Fruit fly (Drosophila melanogaster) whole organism, embryonic: ENCODE measurements around the gene Trf.

ENCODE experiments used
- ATbp ChIP-seq: fragments of 200-800 bp; sonication (Bioruptor generic); optimal IDR thresholded peaks from 2 replicates; lab custom pipeline; 2017; ENCODE audit warnings: missing biosample characterization, mild to moderate bottlenecking, missing genetic modification characterization, missing genetic modification reagents
- Adf1 ChIP-seq: fragments of 200-800 bp; sonication (Bioruptor generic); IDR thresholded peaks from 2 replicates; pipeline ENCODE4 v1.3.6; 2022; ENCODE audit warnings: missing biosample characterization, missing genetic modification characterization
- Antp ChIP-seq: fragments of 200-800 bp; sonication (Bioruptor generic); optimal IDR thresholded peaks from 3 replicates; lab custom pipeline; 2016; ENCODE audit warnings: missing biosample characterization, missing genetic modification characterization
- Asciz ChIP-seq: fragments of 200-800 bp; sonication (Bioruptor generic); optimal IDR thresholded peaks from 2 replicates; lab custom pipeline; 2017; ENCODE audit warnings: missing biosample characterization, mild to moderate bottlenecking, missing genetic modification characterization, missing genetic modification reagents
- CG10147 ChIP-seq: fragments of 200-800 bp; sonication (Bioruptor generic); optimal IDR thresholded peaks from 2 replicates; lab custom pipeline; 2019; ENCODE audit warnings: missing biosample characterization, mild to moderate bottlenecking, missing genetic modification characterization, moderate library complexity
- CG11093 ChIP-seq: fragments of 200-800 bp; sonication (Bioruptor generic); IDR thresholded peaks from 3 replicates; pipeline ENCODE4 v1.3.6; 2022; ENCODE audit warnings: missing biosample characterization, missing genetic modification characterization
- CG11456 ChIP-seq: fragments of 200-800 bp; sonication (Bioruptor generic); IDR thresholded peaks from 3 replicates; pipeline ENCODE4 v1.3.6; 2022; ENCODE audit warnings: missing biosample characterization, missing genetic modification characterization
- CG1233 ChIP-seq: fragments of 200-800 bp; sonication (Bioruptor generic); optimal IDR thresholded peaks from 4 replicates; lab custom pipeline; 2018; ENCODE audit warnings: missing biosample characterization, mild to moderate bottlenecking, missing genetic modification characterization
- CG12769 ChIP-seq: fragments of 200-800 bp; sonication (Bioruptor generic); optimal IDR thresholded peaks from 2 replicates; lab custom pipeline; 2019; ENCODE audit warnings: missing biosample characterization, mild to moderate bottlenecking, missing genetic modification characterization, moderate library complexity
- CG14710 ChIP-seq: fragments of 200-800 bp; sonication (Bioruptor generic); optimal IDR thresholded peaks from 3 replicates; lab custom pipeline; 2019; ENCODE audit warnings: missing biosample characterization, mild to moderate bottlenecking, missing genetic modification characterization, moderate library complexity
- CG14965 ChIP-seq: fragments of 200-800 bp; sonication (Bioruptor generic); optimal IDR thresholded peaks from 2 replicates; lab custom pipeline; 2016; ENCODE audit warnings: missing biosample characterization, missing genetic modification characterization, borderline replicate concordance
- CG15011 ChIP-seq: fragments of 200-800 bp; sonication (Bioruptor generic); optimal IDR thresholded peaks from 3 replicates; lab custom pipeline; 2018; ENCODE audit warnings: missing biosample characterization, mild to moderate bottlenecking, missing genetic modification characterization
- CG17328 ChIP-seq: fragments of 200-800 bp; sonication (Bioruptor generic); IDR thresholded peaks from 2 replicates; pipeline ENCODE4 v1.3.6; 2022; ENCODE audit warnings: missing biosample characterization, missing genetic modification characterization
- CG17359 ChIP-seq: fragments of 200-800 bp; sonication (Bioruptor generic); optimal IDR thresholded peaks from 3 replicates; lab custom pipeline; 2018; ENCODE audit warnings: missing biosample characterization, mild to moderate bottlenecking, missing genetic modification characterization, moderate library complexity
- CG18599 ChIP-seq: fragments of 200-800 bp; sonication (Bioruptor generic); optimal IDR thresholded peaks from 3 replicates; lab custom pipeline; 2017; ENCODE audit warnings: missing biosample characterization, missing genetic modification characterization, mild to moderate bottlenecking, moderate library complexity, missing genetic modification reagents
- CG31441 ChIP-seq: fragments of 200-800 bp; sonication (Bioruptor generic); IDR thresholded peaks from 2 replicates; pipeline ENCODE4 v1.3.6; 2022; ENCODE audit warnings: missing biosample characterization, missing genetic modification characterization
- CG4854 ChIP-seq: fragments of 200-800 bp; sonication (Bioruptor generic); optimal IDR thresholded peaks from 2 replicates; lab custom pipeline; 2016; ENCODE audit warnings: missing biosample characterization, missing genetic modification characterization, inconsistent platforms
- CG6689 ChIP-seq: fragments of 200-800 bp; sonication (Bioruptor generic); IDR thresholded peaks from 2 replicates; pipeline ENCODE4 v1.3.6; 2022; ENCODE audit warnings: missing biosample characterization, missing genetic modification characterization
- CG7271 ChIP-seq: fragments of 200-800 bp; sonication (Bioruptor generic); optimal IDR thresholded peaks from 2 replicates; lab custom pipeline; 2018; ENCODE audit warnings: missing biosample characterization, mild to moderate bottlenecking, missing genetic modification characterization, moderate library complexity
- CG7928 ChIP-seq: fragments of 200-800 bp; sonication (Bioruptor generic); optimal IDR thresholded peaks from 2 replicates; lab custom pipeline; 2017; ENCODE audit warnings: missing biosample characterization, mild to moderate bottlenecking, missing genetic modification characterization
- CG9215 ChIP-seq: fragments of 200-800 bp; sonication (Bioruptor generic); IDR thresholded peaks from 2 replicates; pipeline ENCODE4 v1.3.6; 2022; ENCODE audit warnings: missing biosample characterization, missing genetic modification characterization
- CkIIα-i1 ChIP-seq: fragments of 200-800 bp; sonication (Bioruptor generic); IDR thresholded peaks from 2 replicates; pipeline ENCODE4 v1.3.6; 2022; ENCODE audit warnings: missing biosample characterization, missing genetic modification characterization
- Dad ChIP-seq: fragments of 200-800 bp; sonication (Bioruptor generic); optimal IDR thresholded peaks from 3 replicates; lab custom pipeline; 2016; ENCODE audit warnings: missing biosample characterization, missing genetic modification characterization
- Dll ChIP-seq: fragments of 200-800 bp; sonication (Bioruptor generic); IDR thresholded peaks from 4 replicates; pipeline ENCODE4 v1.3.6; 2022; ENCODE audit warnings: missing biosample characterization, missing genetic modification characterization; ENCODE audit not compliant: partially characterized antibody
- E2f1 ChIP-seq: fragments of 200-800 bp; sonication (Bioruptor generic); IDR thresholded peaks from 2 replicates; pipeline ENCODE4 v1.3.6; 2022; ENCODE audit warnings: missing biosample characterization, missing genetic modification characterization
- E2f2 ChIP-seq: fragments of 200-800 bp; sonication (Bioruptor generic); IDR thresholded peaks from 2 replicates; pipeline ENCODE4 v1.3.6; 2022; ENCODE audit warnings: missing biosample characterization, missing genetic modification characterization
- Ets97D ChIP-seq: fragments of 200-800 bp; sonication (Bioruptor generic); optimal IDR thresholded peaks from 3 replicates; lab custom pipeline; 2016; ENCODE audit warnings: missing biosample characterization, missing genetic modification characterization
- H2.0 ChIP-seq: fragments of 200-800 bp; sonication (Bioruptor generic); IDR thresholded peaks from 2 replicates; pipeline ENCODE4 v1.3.6; 2022; ENCODE audit warnings: missing biosample characterization, missing genetic modification characterization
- HLH4C ChIP-seq: fragments of 200-800 bp; sonication (Bioruptor generic); IDR thresholded peaks from 3 replicates; pipeline ENCODE4 v1.3.6; 2022; ENCODE audit warnings: missing biosample characterization, missing genetic modification characterization; ENCODE audit not compliant: partially characterized antibody
- Hr78 ChIP-seq, 2 experiments: fragments of 200-800 bp in 1 of 2; fragments of >200 bp in 1 of 2; sonication (Bioruptor generic) in 1 of 2; optimal IDR thresholded peaks; 2 replicates each; lab custom pipeline; 2017 to 2019; ENCODE audit warnings: missing biosample characterization in 2 of 2, missing genetic modification characterization in 2 of 2, mild to moderate bottlenecking in 1 of 2, moderate library complexity in 1 of 2
- Pdp1 ChIP-seq, 2 experiments: fragments of 200-800 bp; sonication (Bioruptor generic); optimal IDR thresholded peaks; 3 replicates each; lab custom pipeline; 2016; ENCODE audit warnings: missing biosample characterization in 2 of 2, missing genetic modification characterization in 2 of 2, mild to moderate bottlenecking in 1 of 2, moderate library complexity in 1 of 2
- Poxn ChIP-seq: fragments of 200-800 bp; sonication (Bioruptor generic); IDR thresholded peaks from 2 replicates; pipeline ENCODE4 v1.3.6; 2022; ENCODE audit warnings: missing biosample characterization, missing genetic modification characterization
- Rfx ChIP-seq: fragments of 200-800 bp; sonication (Bioruptor generic); IDR thresholded peaks from 2 replicates; pipeline ENCODE4 v1.3.6; 2022; ENCODE audit warnings: missing biosample characterization, missing genetic modification characterization
- Xbp1 ChIP-seq: fragments of 200-800 bp; sonication (Bioruptor generic); optimal IDR thresholded peaks from 3 replicates; lab custom pipeline; 2016; ENCODE audit warnings: missing biosample characterization, mild to moderate bottlenecking, missing genetic modification characterization
- YL-1 ChIP-seq: fragments of 200-800 bp; sonication (Bioruptor generic); optimal IDR thresholded peaks from 3 replicates; lab custom pipeline; 2017; ENCODE audit warnings: missing biosample characterization, mild to moderate bottlenecking, missing genetic modification characterization
- ac ChIP-seq: fragments of 200-800 bp; sonication (Bioruptor generic); optimal IDR thresholded peaks from 3 replicates; lab custom pipeline; 2017; ENCODE audit warnings: missing biosample characterization, mild to moderate bottlenecking, missing genetic modification characterization
- aop ChIP-seq: fragments of 200-800 bp; sonication (Bioruptor generic); IDR thresholded peaks from 2 replicates; pipeline ENCODE4 v1.3.6; 2022; ENCODE audit warnings: missing biosample characterization, missing genetic modification characterization
- ato ChIP-seq: fragments of 200-800 bp; sonication (Bioruptor generic); IDR thresholded peaks from 2 replicates; pipeline ENCODE4 v1.3.6; 2022; ENCODE audit warnings: missing biosample characterization, missing genetic modification characterization; ENCODE audit not compliant: partially characterized antibody
- bsh ChIP-seq, 2 experiments: fragments of 200-800 bp; sonication (Bioruptor generic); optimal IDR thresholded peaks; 2 replicates each; lab custom pipeline; 2017 to 2018; ENCODE audit warnings: mild to moderate bottlenecking in 2 of 2, missing biosample characterization in 2 of 2, missing genetic modification characterization in 2 of 2, moderate library complexity in 1 of 2
- cwo ChIP-seq: fragments of 200-800 bp; sonication (Bioruptor generic); optimal IDR thresholded peaks from 3 replicates; lab custom pipeline; 2017; ENCODE audit warnings: missing biosample characterization, missing genetic modification characterization, mild to moderate bottlenecking, moderate library complexity, missing genetic modification reagents
- lbe ChIP-seq: fragments of 200-800 bp; sonication (Bioruptor generic); optimal IDR thresholded peaks from 2 replicates; lab custom pipeline; 2016; ENCODE audit warnings: missing biosample characterization, mild to moderate bottlenecking, missing genetic modification characterization
- pho ChIP-seq: fragments of 200-800 bp; sonication (Bioruptor generic); optimal IDR thresholded peaks from 2 replicates; lab custom pipeline; 2016; ENCODE audit warnings: missing biosample characterization, missing genetic modification characterization
- pita ChIP-seq: fragments of 200-800 bp; sonication (Bioruptor generic); optimal IDR thresholded peaks from 2 replicates; lab custom pipeline; 2017; ENCODE audit warnings: missing biosample characterization, mild to moderate bottlenecking, missing genetic modification characterization
- row ChIP-seq: fragments of 200-800 bp; sonication (Bioruptor generic); IDR thresholded peaks from 3 replicates; pipeline ENCODE4 v1.3.6; 2022; ENCODE audit warnings: missing biosample characterization, missing genetic modification characterization
- run ChIP-seq: fragments of 200-800 bp; sonication (Bioruptor generic); optimal IDR thresholded peaks from 3 replicates; lab custom pipeline; 2018; ENCODE audit warnings: missing biosample characterization, mild to moderate bottlenecking, missing genetic modification characterization
- tna ChIP-seq: fragments of 200-800 bp; sonication (Bioruptor generic); IDR thresholded peaks from 2 replicates; pipeline ENCODE4 v1.3.6; 2022; ENCODE audit warnings: missing biosample characterization, missing genetic modification characterization; ENCODE audit not compliant: partially characterized antibody
- zen ChIP-seq: fragments of 200-800 bp; sonication (Bioruptor generic); optimal IDR thresholded peaks from 3 replicates; lab custom pipeline; 2018; ENCODE audit warnings: missing biosample characterization, mild to moderate bottlenecking, missing genetic modification characterization, moderate library complexity
- zen2 ChIP-seq: fragments of 200-800 bp; sonication (Bioruptor generic); IDR thresholded peaks from 3 replicates; pipeline ENCODE4 v1.3.6; 2022; ENCODE audit warnings: missing biosample characterization, missing genetic modification characterization; ENCODE audit not compliant: partially characterized antibody
- zf30C ChIP-seq: fragments of 200-800 bp; sonication (Bioruptor generic); optimal IDR thresholded peaks from 3 replicates; lab custom pipeline; 2018; ENCODE audit warnings: missing biosample characterization, mild to moderate bottlenecking, missing genetic modification characterization

Gene Trf

DNA sequence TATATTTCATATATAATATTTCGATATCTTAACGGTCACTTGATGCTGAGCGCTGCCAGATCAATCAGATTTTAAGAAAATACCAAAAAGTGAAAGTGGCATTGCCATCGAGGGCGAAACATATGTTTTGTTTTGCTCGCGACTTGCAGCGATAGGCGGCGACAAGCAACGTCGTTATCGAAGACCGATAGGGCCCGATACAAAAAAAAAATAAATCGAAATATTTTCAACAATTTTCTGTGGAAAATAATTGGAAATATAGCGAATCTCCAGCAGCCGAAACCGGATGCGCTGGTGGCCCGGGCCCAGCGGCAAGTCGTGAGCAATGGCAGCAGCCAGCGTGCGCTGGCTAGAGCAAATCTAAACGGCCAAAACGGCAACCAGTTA lies 29.4 kb upstream of the Trf start, which contains the start of gene Megf8 (continued):
- TF ChIP-seq Pdp1 (GFP tag; optimal IDR thresholded peaks at IDR 0.05; lab: Kevin White, UChicago) (no peak), ato (GFP tag; lab: Robert Waterston, UW) (peak; percentile 77), cwo (GFP tag; lab: Kevin White, UChicago) (no peak), CG1233 (GFP tag; lab: Kevin White, UChicago) (no peak), CG17328 (GFP tag; lab: Robert Waterston, UW) (no peak), CG12769 (no peak), pita (GFP tag; lab: Kevin White, UChicago) (no peak), zen2 (GFP tag; lab: Robert Waterston, UW) (peak; percentile 84), Adf1 (GFP tag; lab: Robert Waterston, UW) (no peak), CG11093 (GFP tag; lab: Robert Waterston, UW) (no peak), lbe (GFP tag; lab: Kevin White, UChicago) (no peak), YL-1 (peak; percentile 73), Poxn (GFP tag; lab: Robert Waterston, UW) (no peak), Dad (no peak), CG18599 (GFP tag; lab: Kevin White, UChicago) (no peak), Asciz (GFP tag; lab: Kevin White, UChicago) (no peak), CG7928 (GFP tag; lab: Kevin White, UChicago) (no peak), CG31441 (GFP tag; lab: Robert Waterston, UW) (no peak), CG14710 (tag; lab: Kevin White, UChicago) (no peak), pho (GFP tag; lab: Kevin White, UChicago) (no peak), aop (GFP tag; lab: Robert Waterston, UW) (no peak), ATbp (GFP tag; lab: Kevin White, UChicago) (no peak), CG9215 (GFP tag; lab: Robert Waterston, UW) (peak; percentile 85), Xbp1 (no peak), tna (peak; percentile 72), Hr78 (GFP tag; optimal IDR thresholded peaks at IDR 0.05; lab: Kevin White, UChicago) (no peak), ac (GFP tag; lab: Kevin White, UChicago) (no peak), Ets97D (GFP tag; lab: Kevin White, UChicago) (no peak), CG14965 (GFP tag; lab: Kevin White, UChicago) (no peak), run (tag; lab: Kevin White, UChicago) (no peak), CG17359 (no peak), E2f2 (GFP tag; lab: Robert Waterston, UW) (no peak), CG10147 (GFP tag; lab: Kevin White, UChicago) (no peak)

DNA sequence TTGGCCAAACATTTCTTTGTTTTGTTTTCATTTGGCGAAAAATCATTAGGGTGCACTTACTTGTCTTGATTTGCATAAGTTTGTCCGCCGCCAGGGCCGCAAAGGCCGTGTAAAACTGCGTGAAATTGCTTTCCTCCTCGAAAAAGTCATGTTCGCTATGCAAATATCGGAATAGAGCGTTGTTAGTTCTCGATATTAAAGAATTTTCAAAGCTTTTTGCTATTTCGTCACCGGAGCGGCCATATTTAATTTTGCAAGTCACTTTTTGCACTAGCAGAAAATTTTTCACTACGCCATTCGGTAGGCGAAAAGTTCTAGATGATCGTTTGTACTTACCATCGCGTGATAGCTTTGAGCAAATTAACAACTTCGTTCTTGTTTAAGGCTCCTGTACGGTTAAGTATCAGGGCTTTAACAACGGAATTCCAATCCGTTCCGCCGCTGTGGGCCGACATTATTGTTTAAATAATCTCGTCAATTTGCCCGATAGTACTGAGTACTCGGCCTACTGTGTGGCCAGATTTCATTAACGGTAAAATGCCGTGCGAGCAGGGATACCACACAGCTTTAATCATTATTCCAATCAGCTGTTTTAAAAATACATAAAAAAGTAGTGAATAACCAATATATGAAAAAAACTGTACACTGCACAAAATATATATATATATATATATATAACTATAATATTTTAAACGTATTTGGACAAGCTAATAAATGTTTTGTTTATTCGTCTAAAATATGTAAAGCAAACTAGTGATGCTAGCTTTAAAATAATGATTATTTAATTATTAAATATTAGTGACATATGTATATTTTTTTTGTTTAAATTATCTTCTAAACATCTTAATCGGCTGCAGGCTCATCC lies 1.4 kb upstream of the Trf start, which contains the start of gene poe:
Gene poe (minus strand): TSS at position 513 of the 865 bp plus-strand sequence.
- peak; percentile 83 for TF ChIP-seq row (GFP tag; lab: Robert Waterston, UW)
- TF ChIP-seq H2.0 (GFP tag; lab: Robert Waterston, UW), result no peak
- no peak for TF ChIP-seq CG4854 (GFP tag; lab: Kevin White, UChicago)
- TF ChIP-seq CG7271 (tag; lab: Kevin White, UChicago), result peak; percentile 11
- TF ChIP-seq CG6689 (GFP tag; lab: Robert Waterston, UW), result peak; percentile 74
- 0 out of 3 replicates have a peak, but pooled peaks have one; percentile 33 for TF ChIP-seq CG11456 (GFP tag; lab: Robert Waterston, UW)
- TF ChIP-seq CkIIα-i1, result no peak
- peak; percentile 66 for TF ChIP-seq Rfx (GFP tag; lab: Robert Waterston, UW)
- TF ChIP-seq HLH4C (GFP tag; lab: Robert Waterston, UW), result peak; percentile 39; the same call in 2 of the 3 replicates
- TF ChIP-seq bsh (GFP tag; optimal IDR thresholded peaks at IDR 0.05; lab: Kevin White, UChicago), result peak in 1 of 2 experiments; percentile 35
- TF ChIP-seq Antp (GFP tag; lab: Kevin White, UChicago), result no peak
- no peak for TF ChIP-seq CG15011 (GFP tag; lab: Kevin White, UChicago)
- TF ChIP-seq Dll (GFP tag; lab: Robert Waterston, UW), result peak; percentile 31; the same call in 1 of the 4 replicates
- TF ChIP-seq E2f1 (GFP tag; lab: Robert Waterston, UW), result peak; percentile 70
- TF ChIP-seq zf30C (GFP tag; lab: Kevin White, UChicago), result peak; percentile 88
- TF ChIP-seq zen, result peak; percentile 77
